Fruit fly (Drosophila melanogaster): ENCODE measurements around the gene CG8927.

The CG8927 gene

DNA sequence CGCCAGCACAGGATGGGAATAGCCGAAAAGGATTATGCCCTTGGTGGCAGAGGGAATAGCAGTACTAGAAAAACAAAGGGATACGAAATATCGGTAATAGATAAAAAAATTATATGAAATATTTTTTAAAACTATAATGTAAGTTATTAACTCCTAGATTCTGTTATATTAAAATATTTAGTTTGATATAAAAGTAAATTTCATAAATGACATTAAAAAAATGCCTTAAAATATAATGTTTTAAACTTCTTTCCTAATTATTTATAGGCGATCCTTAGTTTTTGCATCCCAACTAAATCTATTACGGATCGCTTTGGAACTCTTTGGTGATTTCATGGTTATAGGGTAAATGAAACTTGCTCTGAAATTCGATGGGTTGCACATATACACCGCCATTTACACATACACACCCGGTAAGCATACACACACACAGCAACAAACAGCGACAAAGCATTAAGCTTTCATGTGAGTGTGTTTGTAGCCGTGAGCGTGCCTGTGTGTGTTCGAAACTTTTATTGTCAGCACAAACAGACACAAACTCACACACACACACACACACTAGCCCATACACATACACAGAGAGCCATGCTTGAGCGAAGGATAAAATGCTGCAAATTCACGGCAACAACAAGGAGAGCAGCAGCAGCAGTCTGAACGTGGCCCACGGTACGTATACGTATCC is 33.1 kb downstream of the CG8927 start (continued):
- TF ChIP-seq zen (tag; optimal IDR thresholded peaks at IDR 0.05) (no peak), B-H1 (GFP tag; IDR thresholded peaks at IDR 0.05) (no peak), CG14965 (GFP tag; optimal IDR thresholded peaks at IDR 0.05; ENCODE audit: borderline replicate concordance) (no peak), CG11504 (tag; optimal IDR thresholded peaks at IDR 0.05) (peak; percentile 71), sens (GFP tag) (peak; percentile 58), Atf3 (GFP tag; optimal IDR thresholded peaks at IDR 0.05) (no peak), CG7556 (GFP tag; optimal IDR thresholded peaks at IDR 0.05) (peak; percentile 79), jumu (GFP tag; optimal IDR thresholded peaks at IDR 0.05) (no peak), Side (GFP tag; optimal IDR thresholded peaks at IDR 0.05) (no peak), Asciz (GFP tag; optimal IDR thresholded peaks at IDR 0.05) (peak; percentile 21), TFAM (GFP tag; optimal IDR thresholded peaks at IDR 0.05) (no peak), nerfin-1 (tag; optimal IDR thresholded peaks at IDR 0.05) (no peak), pros (GFP tag; optimal IDR thresholded peaks at IDR 0.05) (no peak), Doc2 (GFP tag; IDR thresholded peaks at IDR 0.05) (no peak), abd-A (tag; optimal IDR thresholded peaks at IDR 0.05) (peak; percentile 82), salm (tag; optimal IDR thresholded peaks at IDR 0.05) (no peak), disco-r (GFP tag; optimal IDR thresholded peaks at IDR 0.05) (no peak), kah (GFP tag; optimal IDR thresholded peaks at IDR 0.05) (no peak), Opbp (GFP tag; IDR thresholded peaks at IDR 0.05; ENCODE audit: partially characterized antibody) (no peak), Ada2b (GFP tag; IDR thresholded peaks at IDR 0.05) (no peak), Mes4 (GFP tag; optimal IDR thresholded peaks at IDR 0.05) (no peak), eyg (GFP tag; optimal IDR thresholded peaks at IDR 0.05) (no peak), p53 (GFP tag; optimal IDR thresholded peaks at IDR 0.05) (no peak), CG43689 (GFP tag; IDR thresholded peaks at IDR 0.05) (no peak), CG8388 (GFP tag; optimal IDR thresholded peaks at IDR 0.05) (peak; percentile 4), lmd (GFP tag; IDR thresholded peaks at IDR 0.05) (no peak), Hey (tag; optimal IDR thresholded peaks at IDR 0.05) (no peak), crc (GFP tag; optimal IDR thresholded peaks at IDR 0.05) (no peak), CG1603 (tag; optimal IDR thresholded peaks at IDR 0.05) (no peak), Lpt (GFP tag; optimal IDR thresholded peaks at IDR 0.05) (no peak), slbo (GFP tag; IDR thresholded peaks at IDR 0.05) (peak; percentile 31; the same call in 1 of the 2 replicates), CG10274 (GFP tag; optimal IDR thresholded peaks at IDR 0.05) (no peak), ash1 (GFP tag; optimal IDR thresholded peaks at IDR 0.05) (no peak), dpn (GFP tag; optimal IDR thresholded peaks at IDR 0.05) (no peak), btn (GFP tag; optimal IDR thresholded peaks at IDR 0.05) (no peak), CG8089 (GFP tag; optimal IDR thresholded peaks at IDR 0.05) (no peak), CrebB (tag; optimal IDR thresholded peaks at IDR 0.05) (no peak), wor (GFP tag; IDR thresholded peaks at IDR 0.05) (no peak), Dll (GFP tag; IDR thresholded peaks at IDR 0.05; ENCODE audit: partially characterized antibody) (no peak), dan (GFP tag; IDR thresholded peaks at IDR 0.05) (no peak), CG34376 (GFP tag; optimal IDR thresholded peaks at IDR 0.05) (no peak), HLHmδ (GFP tag; optimal IDR thresholded peaks at IDR 0.05) (no peak), CG6689 (GFP tag; IDR thresholded peaks at IDR 0.05) (no peak), mirr (GFP tag; optimal IDR thresholded peaks at IDR 0.05) (no peak), Ravus (GFP tag; IDR thresholded peaks at IDR 0.05) (no peak), HLH3B (GFP tag; IDR thresholded peaks at IDR 0.05) (no peak), nmo (GFP tag; optimal IDR thresholded peaks at IDR 0.05) (peak; percentile 23), crp (GFP tag; optimal IDR thresholded peaks at IDR 0.05) (no peak), lola (GFP tag; optimal IDR thresholded peaks at IDR 0.05) (no peak), CG15514 (GFP tag; optimal IDR thresholded peaks at IDR 0.05) (peak; percentile 21)
